Fruit fly (Drosophila melanogaster): ENCODE measurements around the gene Cyp9f3.

DNA sequence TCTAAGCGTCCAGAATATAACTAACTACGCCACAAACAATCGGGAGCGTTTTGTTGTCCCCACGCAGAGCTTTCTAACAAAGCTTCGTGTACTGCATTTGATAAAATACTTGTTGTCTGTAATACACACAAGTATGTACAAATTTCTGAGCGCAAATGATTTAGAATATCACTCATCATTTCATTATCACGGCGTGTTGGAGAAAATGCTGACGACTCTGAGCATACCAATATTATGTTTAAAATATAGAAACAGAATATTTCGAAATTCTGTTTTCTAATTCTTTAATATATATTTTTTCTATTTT is 7.2 kb upstream of the Cyp9f3 start, which contains the start of gene Cyp9f2:
- TF ChIP-seq CG14711 (tag; optimal IDR thresholded peaks at IDR 0.05) (no peak), kay (GFP tag; ENCODE audit: borderline replicate concordance) (no peak), CG33017 (tag; optimal IDR thresholded peaks at IDR 0.05) (no peak), CG5204 (GFP tag; optimal IDR thresholded peaks at IDR 0.05) (no peak)
